Fruit fly (Drosophila melanogaster) whole organism, prepupa: ENCODE results near the gene IP3K2.

Experiments used
- Blimp-1 ChIP-seq: fragments of 200-800 bp; sonication (Bioruptor generic); optimal IDR thresholded peaks from 3 replicates; lab custom pipeline; 2017; ENCODE audit warnings: missing biosample characterization, missing genetic modification characterization, mild to moderate bottlenecking, moderate library complexity, missing genetic modification reagents
- CG10669 ChIP-seq: fragments of 200-800 bp; sonication (Bioruptor generic); optimal IDR thresholded peaks from 3 replicates; lab custom pipeline; 2018; ENCODE audit warnings: missing biosample characterization, mild to moderate bottlenecking, missing genetic modification characterization, moderate library complexity
- CG11294 ChIP-seq: fragments of 200-800 bp; sonication (Bioruptor generic); IDR thresholded peaks from 2 replicates; pipeline ENCODE4 v1.3.6; 2022; ENCODE audit warnings: missing biosample characterization, missing genetic modification characterization
- CG11762 ChIP-seq: fragments of 200-800 bp; sonication (Bioruptor generic); optimal IDR thresholded peaks from 3 replicates; lab custom pipeline; 2016; ENCODE audit warnings: missing biosample characterization, missing genetic modification characterization; ENCODE audit not compliant: insufficient read depth
- CG11902 ChIP-seq: fragments of 200-800 bp; sonication (Bioruptor generic); optimal IDR thresholded peaks from 3 replicates; lab custom pipeline; 2016; ENCODE audit warnings: missing biosample characterization, missing genetic modification characterization
- CG15336 ChIP-seq: fragments of 200-800 bp; sonication (Bioruptor generic); IDR thresholded peaks from 2 replicates; pipeline ENCODE4 v1.3.6; 2022; ENCODE audit warnings: missing biosample characterization, missing genetic modification characterization
- CG1621 ChIP-seq: fragments of 200-800 bp; sonication (Bioruptor generic); optimal IDR thresholded peaks from 3 replicates; lab custom pipeline; 2018; ENCODE audit warnings: missing biosample characterization, mild to moderate bottlenecking, missing genetic modification characterization
- CG3032 ChIP-seq: fragments of 200-800 bp; optimal IDR thresholded peaks from 2 replicates; lab custom pipeline; 2019; ENCODE audit warnings: missing biosample characterization, mild to moderate bottlenecking, missing genetic modification characterization, moderate library complexity
- CG31627 ChIP-seq: fragments of 200-800 bp; sonication (Bioruptor generic); optimal IDR thresholded peaks from 3 replicates; lab custom pipeline; 2016; ENCODE audit warnings: missing biosample characterization, missing genetic modification characterization
- CG32006 ChIP-seq: fragments of 200-800 bp; sonication (Bioruptor generic); optimal IDR thresholded peaks from 3 replicates; lab custom pipeline; 2017; ENCODE audit warnings: missing biosample characterization, mild to moderate bottlenecking, missing genetic modification characterization
- CG34406 ChIP-seq: fragments of 200-800 bp; sonication (Bioruptor generic); optimal IDR thresholded peaks from 3 replicates; lab custom pipeline; 2016; ENCODE audit warnings: missing biosample characterization, missing genetic modification characterization
- CG3919 ChIP-seq: fragments of 200-800 bp; sonication (Bioruptor generic); optimal IDR thresholded peaks from 3 replicates; lab custom pipeline; 2016; ENCODE audit warnings: missing biosample characterization, missing genetic modification characterization
- CG6163 ChIP-seq: fragments of 200-800 bp; sonication (Bioruptor generic); IDR thresholded peaks from 3 replicates; pipeline ENCODE4 v1.3.6; 2022; ENCODE audit warnings: missing biosample characterization, missing genetic modification characterization
- CG6276 ChIP-seq: fragments of 200-800 bp; sonication (Bioruptor generic); optimal IDR thresholded peaks from 2 replicates; lab custom pipeline; 2017; ENCODE audit warnings: missing biosample characterization, mild to moderate bottlenecking, missing genetic modification characterization
- CG6808 ChIP-seq: fragments of 200-800 bp; sonication (Bioruptor generic); optimal IDR thresholded peaks from 3 replicates; lab custom pipeline; 2017; ENCODE audit warnings: missing biosample characterization, missing genetic modification characterization, mild to moderate bottlenecking, moderate library complexity, missing genetic modification reagents
- CG6854 ChIP-seq: fragments of 200-800 bp; sonication (Bioruptor generic); optimal IDR thresholded peaks from 2 replicates; lab custom pipeline; 2017; ENCODE audit warnings: missing biosample characterization, mild to moderate bottlenecking, missing genetic modification characterization
- CG7368 ChIP-seq: fragments of 200-800 bp; sonication (Bioruptor generic); optimal IDR thresholded peaks from 3 replicates; lab custom pipeline; 2016; ENCODE audit warnings: missing biosample characterization, missing genetic modification characterization
- CG8119 ChIP-seq: fragments of 200-800 bp; sonication (Bioruptor generic); IDR thresholded peaks from 3 replicates; pipeline ENCODE4 v1.3.6; 2022; ENCODE audit warnings: missing biosample characterization, missing genetic modification characterization
- CG8319 ChIP-seq: fragments of 200-800 bp; sonication (Bioruptor generic); optimal IDR thresholded peaks from 3 replicates; lab custom pipeline; 2016; ENCODE audit warnings: missing biosample characterization, missing genetic modification characterization
- CG9139 ChIP-seq: fragments of 200-800 bp; sonication (Bioruptor generic); optimal IDR thresholded peaks from 3 replicates; lab custom pipeline; 2017; ENCODE audit warnings: missing biosample characterization, mild to moderate bottlenecking, missing genetic modification characterization
- Eip75B ChIP-seq: fragments of 200-800 bp; sonication (Bioruptor generic); optimal IDR thresholded peaks from 3 replicates; lab custom pipeline; 2016; ENCODE audit warnings: missing biosample characterization, missing genetic modification characterization
- Eip78C ChIP-seq: fragments of 200-800 bp; sonication (Bioruptor generic); peaks from one replicate; lab custom pipeline; 2016; ENCODE audit warnings: missing biosample characterization, missing genetic modification characterization
- Eip93F ChIP-seq: fragments of 200-800 bp; sonication (Bioruptor generic); optimal IDR thresholded peaks from 2 replicates; lab custom pipeline; 2016; ENCODE audit warnings: missing biosample characterization, mild to moderate bottlenecking, missing genetic modification characterization
- Ets21C ChIP-seq: fragments of 200-800 bp; sonication (Bioruptor generic); optimal IDR thresholded peaks from 3 replicates; lab custom pipeline; 2016; ENCODE audit warnings: missing biosample characterization, missing genetic modification characterization
- Ets96B ChIP-seq: fragments of 200-800 bp; optimal IDR thresholded peaks from 2 replicates; lab custom pipeline; 2019; ENCODE audit warnings: missing biosample characterization, mild to moderate bottlenecking, missing genetic modification characterization, moderate library complexity
- Hr38 ChIP-seq: sonication (Bioruptor generic); optimal IDR thresholded peaks from 2 replicates; lab custom pipeline; 2016; ENCODE audit warnings: missing biosample characterization, missing genetic modification characterization
- Hr4 ChIP-seq: fragments of 200-800 bp; sonication (Bioruptor generic); optimal IDR thresholded peaks from 3 replicates; lab custom pipeline; 2016; ENCODE audit warnings: missing biosample characterization, missing genetic modification characterization
- Lpt ChIP-seq: fragments of 200-800 bp; sonication (Bioruptor generic); optimal IDR thresholded peaks from 3 replicates; lab custom pipeline; 2016; ENCODE audit warnings: missing biosample characterization, missing genetic modification characterization
- Met ChIP-seq: fragments of 200-800 bp; sonication (Bioruptor generic); optimal IDR thresholded peaks from 3 replicates; lab custom pipeline; 2016; ENCODE audit warnings: missing biosample characterization, missing genetic modification characterization
- OdsH ChIP-seq: fragments of 200-800 bp; sonication (Bioruptor generic); optimal IDR thresholded peaks from 3 replicates; lab custom pipeline; 2016; ENCODE audit warnings: missing biosample characterization, missing genetic modification characterization
- Smox ChIP-seq: fragments of 200-800 bp; sonication (Bioruptor generic); optimal IDR thresholded peaks from 3 replicates; lab custom pipeline; 2016; ENCODE audit warnings: missing biosample characterization, missing genetic modification characterization
- Sox15 ChIP-seq: fragments of 200-800 bp; sonication (Bioruptor generic); optimal IDR thresholded peaks from 3 replicates; lab custom pipeline; 2016; ENCODE audit warnings: missing biosample characterization, missing genetic modification characterization
- achi ChIP-seq: fragments of 200-800 bp; sonication (Bioruptor generic); optimal IDR thresholded peaks from 3 replicates; lab custom pipeline; 2016; ENCODE audit warnings: missing biosample characterization, missing genetic modification characterization
- dac ChIP-seq: fragments of 200-800 bp; sonication (Bioruptor generic); optimal IDR thresholded peaks from 2 replicates; lab custom pipeline; 2017; ENCODE audit warnings: missing biosample characterization, mild to moderate bottlenecking, missing genetic modification characterization
- eg ChIP-seq: fragments of 200-800 bp; sonication (Bioruptor generic); IDR thresholded peaks from 3 replicates; pipeline ENCODE4 v1.3.6; 2022; ENCODE audit warnings: missing biosample characterization, missing genetic modification characterization
- esn ChIP-seq: fragments of 200-800 bp; sonication (Bioruptor generic); optimal IDR thresholded peaks from 2 replicates; lab custom pipeline; 2016; ENCODE audit warnings: missing biosample characterization, mild to moderate bottlenecking, missing genetic modification characterization, moderate library complexity
- fd85E ChIP-seq: fragments of 200-800 bp; sonication (Bioruptor generic); optimal IDR thresholded peaks from 3 replicates; lab custom pipeline; 2016; ENCODE audit warnings: missing biosample characterization, missing genetic modification characterization
- fkh ChIP-seq: fragments of 200-800 bp; sonication (Bioruptor generic); optimal IDR thresholded peaks from 3 replicates; lab custom pipeline; 2017; ENCODE audit warnings: missing biosample characterization, mild to moderate bottlenecking, missing genetic modification characterization, moderate library complexity
- lz ChIP-seq: fragments of 200-800 bp; sonication (Bioruptor generic); optimal IDR thresholded peaks from 3 replicates; lab custom pipeline; 2016; ENCODE audit warnings: missing biosample characterization, missing genetic modification characterization
- net ChIP-seq: fragments of 200-800 bp; sonication (Bioruptor generic); optimal IDR thresholded peaks from 3 replicates; lab custom pipeline; 2016; ENCODE audit warnings: missing biosample characterization, missing genetic modification characterization
- pdm3 ChIP-seq: fragments of 200-800 bp; sonication (Bioruptor generic); optimal IDR thresholded peaks from 3 replicates; lab custom pipeline; 2016; ENCODE audit warnings: missing biosample characterization, missing genetic modification characterization
- salr ChIP-seq, 2 experiments: fragments of 200-800 bp; sonication (Bioruptor generic); optimal IDR thresholded peaks; 3 replicates each; lab custom pipeline; 2016 to 2018; ENCODE audit warnings: missing biosample characterization in 2 of 2, missing genetic modification characterization in 2 of 2, mild to moderate bottlenecking in 1 of 2
- spab ChIP-seq: fragments of 200-800 bp; sonication (Bioruptor generic); optimal IDR thresholded peaks from 2 replicates; lab custom pipeline; 2017; ENCODE audit warnings: missing biosample characterization, mild to moderate bottlenecking, missing genetic modification characterization, missing genetic modification reagents
- ss ChIP-seq, 2 experiments: fragments of 200-800 bp; sonication (Bioruptor generic); optimal IDR thresholded peaks; 2 replicates in 1 of 2; 3 replicates in 1 of 2; lab custom pipeline; 2017 to 2018; ENCODE audit warnings: mild to moderate bottlenecking in 2 of 2, missing biosample characterization in 2 of 2, missing genetic modification characterization in 2 of 2, moderate library complexity in 1 of 2
- svp ChIP-seq: fragments of 200-800 bp; sonication (Bioruptor generic); peaks from one replicate; lab custom pipeline; 2016; ENCODE audit warnings: missing biosample characterization, missing genetic modification characterization
- topi ChIP-seq: fragments of 200-800 bp; sonication (Bioruptor generic); optimal IDR thresholded peaks from 3 replicates; lab custom pipeline; 2016; ENCODE audit warnings: missing biosample characterization, missing genetic modification characterization
- vri ChIP-seq: fragments of 200-800 bp; sonication (Bioruptor generic); optimal IDR thresholded peaks from 3 replicates; lab custom pipeline; 2016; ENCODE audit warnings: missing biosample characterization, mild to moderate bottlenecking, missing genetic modification characterization

IP3K2 gene

DNA sequence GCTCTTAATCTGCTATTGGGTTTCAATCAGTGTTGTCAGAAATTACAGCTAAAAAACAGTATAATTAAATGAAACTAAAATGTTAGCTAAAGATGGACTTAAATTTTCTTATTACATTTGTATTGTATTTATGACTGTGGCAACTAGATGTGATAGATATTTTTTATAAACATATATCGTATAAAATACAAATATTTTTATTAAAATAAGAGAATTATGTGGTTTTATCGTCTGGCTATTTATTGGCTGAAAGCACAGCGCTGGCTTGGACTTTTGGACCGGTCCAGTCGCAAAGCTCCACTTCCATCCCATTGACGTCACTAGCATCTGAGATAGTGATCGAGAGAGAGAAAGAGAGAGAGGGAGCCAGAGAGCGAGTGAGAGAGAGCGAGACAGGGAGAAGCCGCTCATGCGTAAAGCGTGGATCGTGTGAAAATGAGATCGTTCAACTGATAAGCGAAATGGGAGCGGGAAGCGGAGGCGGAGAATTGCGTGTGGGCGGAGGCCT lies 16.0 kb downstream of the IP3K2 start (continued):
- TF ChIP-seq CG11902 (GFP tag; lab: Kevin White, UChicago) (no peak), CG9139 (GFP tag; lab: Kevin White, UChicago) (peak; percentile 98), Smox (GFP tag; lab: Kevin White, UChicago) (peak; percentile 26), ss (GFP tag; optimal IDR thresholded peaks at IDR 0.05; lab: Kevin White, UChicago) (peak; percentile 99), CG10669 (GFP tag; lab: Kevin White, UChicago) (peak; percentile 89), topi (GFP tag; lab: Kevin White, UChicago) (peak; percentile 65), Hr4 (GFP tag; lab: Kevin White, UChicago) (peak; percentile 37), Ets96B (tag; lab: Kevin White, UChicago) (peak; percentile 89)

DNA sequence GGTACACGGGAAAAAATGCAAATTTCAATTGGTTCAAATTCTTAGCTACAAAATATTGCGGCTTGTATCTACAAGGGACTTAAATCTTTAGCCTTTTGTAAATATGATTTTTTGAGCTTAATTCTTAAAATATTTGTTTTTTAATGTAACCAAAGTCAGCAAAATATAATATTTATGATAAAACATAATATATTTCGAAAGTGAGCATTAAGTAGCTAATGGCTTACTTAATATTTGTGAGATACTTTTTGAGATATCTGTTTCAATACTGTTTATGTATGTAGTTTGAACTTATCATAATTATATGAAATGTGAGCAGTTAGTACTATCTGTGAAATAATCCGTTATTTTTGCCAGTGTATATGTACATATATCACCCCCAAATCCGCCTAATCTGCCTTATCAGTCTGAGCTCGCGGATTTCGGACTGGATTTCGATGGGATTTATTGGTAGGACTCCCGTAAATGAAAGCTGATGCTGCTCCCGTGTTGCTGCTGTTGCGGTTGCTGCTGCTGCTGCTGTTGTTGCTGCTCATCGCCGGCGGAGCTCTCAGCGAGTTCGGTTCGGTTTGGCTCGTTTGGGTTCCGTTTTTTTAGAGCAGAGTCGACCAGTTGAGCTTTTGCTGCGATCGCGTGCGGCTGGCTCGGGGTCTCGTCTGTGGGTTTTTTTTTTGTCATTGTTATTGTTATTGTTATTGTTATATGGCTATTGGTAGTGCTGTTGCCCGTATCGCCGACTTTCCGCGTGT lies 17.4 kb downstream of the IP3K2 start:
- TF ChIP-seq Eip75B (GFP tag; lab: Kevin White, UChicago) (no peak), topi (GFP tag; lab: Kevin White, UChicago) (no peak), CG1621 (tag; lab: Kevin White, UChicago) (no peak), CG6276 (no peak), CG9139 (GFP tag; lab: Kevin White, UChicago) (no peak), CG11294 (GFP tag; lab: Robert Waterston, UW) (no peak), CG32006 (GFP tag; lab: Kevin White, UChicago) (peak; percentile 53), Sox15 (GFP tag; lab: Kevin White, UChicago) (no peak), CG31627 (GFP tag; lab: Kevin White, UChicago) (no peak), Met (GFP tag; lab: Kevin White, UChicago) (peak; percentile 0), achi (GFP tag; lab: Kevin White, UChicago) (peak; percentile 1), Ets21C (GFP tag; lab: Kevin White, UChicago) (no peak), salr (GFP tag; optimal IDR thresholded peaks at IDR 0.05; lab: Kevin White, UChicago) (no peak), CG8119 (GFP tag; lab: Robert Waterston, UW) (no peak; the same call in 2 of the 3 replicates), vri (GFP tag; lab: Kevin White, UChicago) (no peak), net (GFP tag; lab: Kevin White, UChicago) (no peak), Blimp-1 (GFP tag; lab: Kevin White, UChicago) (no peak), svp (GFP tag; lab: Kevin White, UChicago) (peak; percentile 58), CG6163 (GFP tag; lab: Robert Waterston, UW) (0 out of 3 replicates have a peak, but pooled peaks have one; percentile 28), CG7368 (GFP tag; lab: Kevin White, UChicago) (no peak), Hr38 (no peak), CG8319 (GFP tag; lab: Kevin White, UChicago) (no peak), fd85E (no peak), Hr4 (GFP tag; lab: Kevin White, UChicago) (peak; percentile 11), Lpt (GFP tag; lab: Kevin White, UChicago) (no peak), CG3919 (no peak), esn (GFP tag; lab: Kevin White, UChicago) (peak; percentile 24), CG3032 (no peak), CG6808 (GFP tag; lab: Kevin White, UChicago) (no peak), CG34406 (peak; percentile 14), lz (GFP tag; lab: Kevin White, UChicago) (no peak), Eip93F (GFP tag; lab: Kevin White, UChicago) (no peak), fkh (GFP tag; lab: Kevin White, UChicago) (no peak), CG10669 (GFP tag; lab: Kevin White, UChicago) (no peak), eg (GFP tag; lab: Robert Waterston, UW) (peak; percentile 18; the same call in 1 of the 3 replicates), Smox (GFP tag; lab: Kevin White, UChicago) (peak; percentile 9), spab (GFP tag; lab: Kevin White, UChicago) (no peak), OdsH (GFP tag; lab: Kevin White, UChicago) (peak; percentile 16), CG6854 (GFP tag; lab: Kevin White, UChicago) (no peak), pdm3 (no peak), CG15336 (GFP tag; lab: Robert Waterston, UW) (no peak), CG11902 (GFP tag; lab: Kevin White, UChicago) (no peak), Eip78C (peak; percentile 82), dac (GFP tag; lab: Kevin White, UChicago) (no peak), CG11762 (no peak)
